Fruit fly (Drosophila melanogaster): Measurements from ENCODE around the gene Gbeta13F.

The Gbeta13F gene

dm6 chrX:15889780-15890608, 30.1 kb downstream of the Gbeta13F start, which contains the start of the genes MSBP and CG15916 (continued):
- TF ChIP-seq Antp (GFP tag; optimal IDR thresholded peaks at IDR 0.05) = no peak
- TF ChIP-seq bab2 (GFP tag; optimal IDR thresholded peaks at IDR 0.05) = no peak
- no peak for TF ChIP-seq CG34224 (GFP tag; IDR thresholded peaks at IDR 0.05; ENCODE audit: partially characterized antibody)
- TF ChIP-seq Bgb (GFP tag; IDR thresholded peaks at IDR 0.05; ENCODE audit: partially characterized antibody) = no peak; the same call in 1 of the 2 replicates
- peak; percentile 45 for TF ChIP-seq CG7839 (tag; optimal IDR thresholded peaks at IDR 0.05)
- TF ChIP-seq sens-2 (GFP tag; IDR thresholded peaks at IDR 0.05) = no peak
- peak in 1 of 2 experiments; percentile 3 for TF ChIP-seq Dfd (GFP tag; optimal IDR thresholded peaks at IDR 0.05)
- TF ChIP-seq CG7745 (tag; optimal IDR thresholded peaks at IDR 0.05) = no peak
- TF ChIP-seq kni (GFP tag; optimal IDR thresholded peaks at IDR 0.05) = no peak
- TF ChIP-seq Hr78 (GFP tag; optimal IDR thresholded peaks at IDR 0.05) = peak in 1 of 2 experiments; percentile 87
- peak; percentile 18 for TF ChIP-seq CG33557 (GFP tag; optimal IDR thresholded peaks at IDR 0.05)
- no peak for TF ChIP-seq GATAe (GFP tag; conservative IDR thresholded peaks at IDR 0.05)
- TF ChIP-seq Sry-β (GFP tag; optimal IDR thresholded peaks at IDR 0.05) = no peak
- TF ChIP-seq Dll (GFP tag; IDR thresholded peaks at IDR 0.05; ENCODE audit: partially characterized antibody) = no peak
- TF ChIP-seq CG3065 (GFP tag; optimal IDR thresholded peaks at IDR 0.05) = no peak
- peak; percentile 12 for TF ChIP-seq Max (GFP tag; optimal IDR thresholded peaks at IDR 0.05)
- peak; percentile 93 for TF ChIP-seq ssp (GFP tag; IDR thresholded peaks at IDR 0.05)
- no peak for TF ChIP-seq CG14667 (GFP tag; IDR thresholded peaks at IDR 0.05)
- TF ChIP-seq Dad (GFP tag; optimal IDR thresholded peaks at IDR 0.05) = no peak
- TF ChIP-seq CG11456 (GFP tag; IDR thresholded peaks at IDR 0.05) = no peak
- no peak for TF ChIP-seq pan (optimal IDR thresholded peaks at IDR 0.05)
- no peak for TF ChIP-seq pan (GFP tag; optimal IDR thresholded peaks at IDR 0.05 in 1 of 2, IDR thresholded peaks at IDR 0.05 in 1 of 2)
- no peak for TF ChIP-seq Nf-YA (GFP tag; IDR thresholded peaks at IDR 0.05)
- peak; percentile 1 for TF ChIP-seq D19A (tag; optimal IDR thresholded peaks at IDR 0.05)
- TF ChIP-seq Gug (GFP tag; IDR thresholded peaks at IDR 0.05) = no peak
- no peak for TF ChIP-seq abd-A (tag; optimal IDR thresholded peaks at IDR 0.05)
- TF ChIP-seq CG14014 (GFP tag; IDR thresholded peaks at IDR 0.05) = no peak
- TF ChIP-seq Oli (tag; optimal IDR thresholded peaks at IDR 0.05) = peak; percentile 34
- peak; percentile 43 for TF ChIP-seq fd96Cb (tag; optimal IDR thresholded peaks at IDR 0.05)
- TF ChIP-seq org-1 (GFP tag; optimal IDR thresholded peaks at IDR 0.05) = no peak
- TF ChIP-seq grau (tag; optimal IDR thresholded peaks at IDR 0.05) = peak; percentile 44
- TF ChIP-seq CG12942 (GFP tag; optimal IDR thresholded peaks at IDR 0.05) = no peak
- no peak for TF ChIP-seq CG4617 (GFP tag; optimal IDR thresholded peaks at IDR 0.05; ENCODE audit: borderline replicate concordance)
- no peak for TF ChIP-seq salm (tag; optimal IDR thresholded peaks at IDR 0.05)
- peak; percentile 26 for TF ChIP-seq CG16815 (GFP tag; optimal IDR thresholded peaks at IDR 0.05)
- no peak for TF ChIP-seq D (optimal IDR thresholded peaks at IDR 0.05)
- TF ChIP-seq D (GFP tag; optimal IDR thresholded peaks at IDR 0.05) = peak; percentile 37
- TF ChIP-seq CG34376 (GFP tag; optimal IDR thresholded peaks at IDR 0.05) = no peak
- TF ChIP-seq pb (GFP tag; optimal IDR thresholded peaks at IDR 0.05) = no peak
- TF ChIP-seq ro (GFP tag; IDR thresholded peaks at IDR 0.05) = no peak
- no peak for TF ChIP-seq crc (GFP tag; optimal IDR thresholded peaks at IDR 0.05)
- TF ChIP-seq CG33213 (GFP tag; optimal IDR thresholded peaks at IDR 0.05) = no peak
- no peak for TF ChIP-seq klu (GFP tag; IDR thresholded peaks at IDR 0.05)
- TF ChIP-seq NK7.1 (GFP tag; optimal IDR thresholded peaks at IDR 0.05) = no peak
- TF ChIP-seq Hr3 (GFP tag; optimal IDR thresholded peaks at IDR 0.05) = peak; percentile 22
- peak; percentile 32 for TF ChIP-seq Hmr (GFP tag; optimal IDR thresholded peaks at IDR 0.05)
- TF ChIP-seq tup (GFP tag; optimal IDR thresholded peaks at IDR 0.05) = no peak
- TF ChIP-seq CG17912 (GFP tag; optimal IDR thresholded peaks at IDR 0.05) = no peak
- TF ChIP-seq tll (GFP tag; optimal IDR thresholded peaks at IDR 0.05) = no peak
- TF ChIP-seq CG8478 (optimal IDR thresholded peaks at IDR 0.05) = no peak

Measured in whole organism, embryonic.